Worm (Caenorhabditis elegans) whole organism, early embryonic: ENCODE data around the gene ZC412.10.

Source experiments
- F13C5.2 ChIP-seq: sonication (generic microtip); optimal IDR thresholded peaks from 2 replicates; lab custom pipeline; 2017; ENCODE audit warnings: mild to moderate bottlenecking, missing genetic modification characterization, inconsistent platforms, missing compliant biosample characterization
- aly-1 ChIP-seq: sonication (generic microtip); optimal IDR thresholded peaks from 2 replicates; lab custom pipeline; 2016; ENCODE audit warnings: missing genetic modification characterization, missing compliant biosample characterization
- ama-1 ChIP-seq: fragments of 150-350 bp; optimal IDR thresholded peaks from 2 replicates; lab custom pipeline; 2014
- ets-7 ChIP-seq: sonication (generic microtip); optimal IDR thresholded peaks from 2 replicates; lab custom pipeline; 2016; ENCODE audit warnings: missing genotype, missing genetic modification characterization, missing compliant biosample characterization
- hmg-4 ChIP-seq: fragments of 200-800 bp; sonication (Bioruptor generic); optimal IDR thresholded peaks from 2 replicates; lab custom pipeline; 2018; ENCODE audit warnings: mild to moderate bottlenecking, missing genetic modification characterization, missing compliant biosample characterization
- hnd-1 ChIP-seq: sonication (generic microtip); optimal IDR thresholded peaks from 2 replicates; lab custom pipeline; 2016; ENCODE audit warnings: missing genetic modification characterization, missing compliant biosample characterization
- tbx-11 ChIP-seq: fragments of 200-800 bp; sonication (Bioruptor generic); IDR thresholded peaks from 2 replicates; pipeline ENCODE4 v1.3.6; 2022; ENCODE audit warnings: missing genetic modification characterization, missing compliant biosample characterization

- TF ChIP-seq ets-7 (tag; lab: Kevin White, UChicago): no peak
- no peak for TF ChIP-seq hmg-4
- TF ChIP-seq aly-1 (tag; lab: Kevin White, UChicago): no peak
- no peak for TF ChIP-seq F13C5.2
- no peak for TF ChIP-seq tbx-11 (GFP tag; lab: Robert Waterston, UW)
- TF ChIP-seq ama-1: no peak
- TF ChIP-seq hnd-1 (tag; lab: Kevin White, UChicago): no peak
Measured at ce11 chrV:14858503-14858902, 18.1 kb downstream of the ZC412.10 start, which contains the start of gene npr-13.
